Worm (Caenorhabditis elegans): ENCODE data around the gene F07A11.1.

The F07A11.1 gene

ce11 chrII:11592023-11592422 lies at the start of gene F07A11.1:
F07A11.1 (minus strand) TSS chrII:11592123.
- TF ChIP-seq blmp-1 (tag; optimal IDR thresholded peaks at IDR 0.05): no peak
- no peak for TF ChIP-seq mep-1 (tag; optimal IDR thresholded peaks at IDR 0.05)
- TF ChIP-seq unc-62 (GFP tag; optimal IDR thresholded peaks at IDR 0.05): no peak
- no peak for TF ChIP-seq snpc-4 (tag; optimal IDR thresholded peaks at IDR 0.05)
- no peak for TF ChIP-seq nhr-12 (tag; optimal IDR thresholded peaks at IDR 0.05)
- no peak for TF ChIP-seq unc-120 (tag; optimal IDR thresholded peaks at IDR 0.05; ENCODE audit: poor library complexity, severe bottlenecking)
- no peak for TF ChIP-seq nhr-237 (tag; optimal IDR thresholded peaks at IDR 0.05)
- TF ChIP-seq M03D4.4 (tag; optimal IDR thresholded peaks at IDR 0.05): no peak

- TF ChIP-seq ceh-39 (tag; optimal IDR thresholded peaks at IDR 0.05): no peak
- no peak for TF ChIP-seq ham-2 (GFP tag; optimal IDR thresholded peaks at IDR 0.05)
- no peak for TF ChIP-seq unc-62 (GFP tag; optimal IDR thresholded peaks at IDR 0.05)
- no peak for TF ChIP-seq nhr-28 (tag; optimal IDR thresholded peaks at IDR 0.05)
- TF ChIP-seq mep-1 (tag; optimal IDR thresholded peaks at IDR 0.05): no peak
- no peak for TF ChIP-seq mab-5 (tag; optimal IDR thresholded peaks at IDR 0.05)
- no peak for TF ChIP-seq tbx-8 (GFP tag; optimal IDR thresholded peaks at IDR 0.05)
- no peak for TF ChIP-seq elt-3 (tag; optimal IDR thresholded peaks at IDR 0.05)
These were observed 45.9 kb upstream of the F07A11.1 start for ce11 chrII:11637817-11638216.

ce11 chrII:11637189-11637754 lies 45.3 kb upstream of the F07A11.1 start:
- TF ChIP-seq M03D4.4 (tag; optimal IDR thresholded peaks at IDR 0.05) (no peak), ceh-43 (GFP tag; optimal IDR thresholded peaks at IDR 0.05) (peak; percentile 26), ces-1 (GFP tag; optimal IDR thresholded peaks at IDR 0.05) (peak; percentile 83), mls-2 (tag; optimal IDR thresholded peaks at IDR 0.05) (peak; percentile 28), lin-32 (GFP tag; optimal IDR thresholded peaks at IDR 0.05) (no peak), unc-39 (tag; optimal IDR thresholded peaks at IDR 0.05) (no peak), lsy-2 (tag; optimal IDR thresholded peaks at IDR 0.05) (peak; percentile 12), nhr-237 (tag; optimal IDR thresholded peaks at IDR 0.05) (peak; percentile 39), unc-120 (tag; optimal IDR thresholded peaks at IDR 0.05; ENCODE audit: poor library complexity, severe bottlenecking) (no peak), flh-1 (GFP tag; optimal IDR thresholded peaks at IDR 0.05) (no peak)

- TF ChIP-seq hlh-1 (tag; optimal IDR thresholded peaks at IDR 0.05) (peak; percentile 16), ham-2 (GFP tag; optimal IDR thresholded peaks at IDR 0.05) (no peak), sem-2 (GFP tag; optimal IDR thresholded peaks at IDR 0.05) (no peak), ceh-43 (GFP tag; optimal IDR thresholded peaks at IDR 0.05) (no peak), sptf-1 (tag; optimal IDR thresholded peaks at IDR 0.05) (peak; percentile 51), mls-2 (tag; optimal IDR thresholded peaks at IDR 0.05) (no peak)
These were observed 44.7 kb upstream of the F07A11.1 start for ce11 chrII:11636617-11637016.

- peak; percentile 95 for TF ChIP-seq lin-32 (GFP tag; optimal IDR thresholded peaks at IDR 0.05)
- TF ChIP-seq ceh-39 (tag; optimal IDR thresholded peaks at IDR 0.05): peak; percentile 85
- peak; percentile 36 for TF ChIP-seq mab-5 (tag; optimal IDR thresholded peaks at IDR 0.05)
- peak; percentile 6 for TF ChIP-seq bed-3 (GFP tag; optimal IDR thresholded peaks at IDR 0.05)
- TF ChIP-seq nhr-2 (tag; optimal IDR thresholded peaks at IDR 0.05): peak; percentile 89
- TF ChIP-seq hlh-1 (tag; optimal IDR thresholded peaks at IDR 0.05): peak; percentile 97
- TF ChIP-seq M03D4.4 (tag; optimal IDR thresholded peaks at IDR 0.05): no peak
- TF ChIP-seq ces-1 (GFP tag; optimal IDR thresholded peaks at IDR 0.05): peak; percentile 83
- TF ChIP-seq unc-39 (tag; optimal IDR thresholded peaks at IDR 0.05): no peak
- TF ChIP-seq unc-62 (GFP tag; optimal IDR thresholded peaks at IDR 0.05): peak; percentile 97
- peak; percentile 94 for TF ChIP-seq cnd-1 (tag; optimal IDR thresholded peaks at IDR 0.05)
- TF ChIP-seq lin-13 (tag; optimal IDR thresholded peaks at IDR 0.05): no peak
- TF ChIP-seq sptf-1 (tag; optimal IDR thresholded peaks at IDR 0.05): peak; percentile 73
- TF ChIP-seq mls-2 (tag; optimal IDR thresholded peaks at IDR 0.05): peak; percentile 60
- no peak for TF ChIP-seq drap-1 (GFP tag; optimal IDR thresholded peaks at IDR 0.05)
- TF ChIP-seq ceh-43 (GFP tag; optimal IDR thresholded peaks at IDR 0.05): peak; percentile 13
- peak; percentile 32 for TF ChIP-seq zip-8 (tag; optimal IDR thresholded peaks at IDR 0.05)
- peak; percentile 85 for TF ChIP-seq ztf-11 (tag; optimal IDR thresholded peaks at IDR 0.05)
- peak; percentile 31 for TF ChIP-seq pha-4 (tag; optimal IDR thresholded peaks at IDR 0.05)
- TF ChIP-seq mep-1 (tag; optimal IDR thresholded peaks at IDR 0.05): peak; percentile 62
- TF ChIP-seq nhr-237 (tag; optimal IDR thresholded peaks at IDR 0.05): peak; percentile 83
- TF ChIP-seq snpc-4 (tag; optimal IDR thresholded peaks at IDR 0.05): no peak
- TF ChIP-seq nhr-28 (tag; optimal IDR thresholded peaks at IDR 0.05): peak; percentile 61
- peak; percentile 44 for TF ChIP-seq tbx-8 (GFP tag; optimal IDR thresholded peaks at IDR 0.05)
- no peak for TF ChIP-seq elt-3 (tag; optimal IDR thresholded peaks at IDR 0.05)
- TF ChIP-seq elt-1 (tag; optimal IDR thresholded peaks at IDR 0.05; ENCODE audit: borderline replicate concordance, insufficient read depth): no peak
- TF ChIP-seq blmp-1 (tag; optimal IDR thresholded peaks at IDR 0.05): peak; percentile 55
- TF ChIP-seq flh-1 (GFP tag; optimal IDR thresholded peaks at IDR 0.05): no peak
- TF ChIP-seq nhr-76 (tag; optimal IDR thresholded peaks at IDR 0.05): no peak
- no peak for TF ChIP-seq nhr-12 (tag; optimal IDR thresholded peaks at IDR 0.05)
- peak; percentile 98 for TF ChIP-seq ham-2 (GFP tag; optimal IDR thresholded peaks at IDR 0.05)
- no peak for TF ChIP-seq sem-2 (GFP tag; optimal IDR thresholded peaks at IDR 0.05)
- TF ChIP-seq lsy-2 (tag; optimal IDR thresholded peaks at IDR 0.05): peak; percentile 52
- TF ChIP-seq unc-120 (tag; optimal IDR thresholded peaks at IDR 0.05; ENCODE audit: poor library complexity, severe bottlenecking): peak; percentile 61
- no peak for TF ChIP-seq ceh-83 (GFP tag; optimal IDR thresholded peaks at IDR 0.05)
These were observed 43.8 kb upstream of the F07A11.1 start for ce11 chrII:11635745-11636161.
